Fruit fly (Drosophila melanogaster) whole organism, embryonic: ENCODE measurements around the gene Agpat1.
A peak's percentile ranks its signal among the peaks of the same experiment; 100 is the strongest.

Experiments
- Atf3 ChIP-seq: fragments of 200-800 bp; sonication (Bioruptor generic); optimal IDR thresholded peaks from 3 replicates; lab custom pipeline; 2016; ENCODE audit warnings: missing biosample characterization, missing genetic modification characterization
- Awh ChIP-seq: fragments of 200-800 bp; sonication (Bioruptor generic); IDR thresholded peaks from 2 replicates; pipeline ENCODE4, ENCODE4 v1.3.6; 2022; ENCODE audit warnings: missing biosample characterization, missing genetic modification characterization
- CG10267 ChIP-seq: fragments of 200-800 bp; sonication (Bioruptor generic); optimal IDR thresholded peaks from 2 replicates; lab custom pipeline; 2018; ENCODE audit warnings: missing biosample characterization, mild to moderate bottlenecking, missing genetic modification characterization, moderate library complexity
- CG12155 ChIP-seq: fragments of 200-800 bp; sonication (Bioruptor generic); optimal IDR thresholded peaks from 3 replicates; lab custom pipeline; 2016; ENCODE audit warnings: missing biosample characterization, missing genetic modification characterization
- CG12942 ChIP-seq: fragments of 200-800 bp; sonication (Bioruptor generic); optimal IDR thresholded peaks from 3 replicates; lab custom pipeline; 2016; ENCODE audit warnings: missing biosample characterization, missing genetic modification characterization
- CG13894 ChIP-seq: fragments of 200-800 bp; sonication (Bioruptor generic); optimal IDR thresholded peaks from 3 replicates; lab custom pipeline; 2018; ENCODE audit warnings: missing biosample characterization, mild to moderate bottlenecking, missing genetic modification characterization, moderate library complexity
- CG14014 ChIP-seq: fragments of 200-800 bp; sonication (Bioruptor generic); IDR thresholded peaks from 2 replicates; pipeline ENCODE4 v1.3.6; 2022; ENCODE audit warnings: missing biosample characterization, missing genetic modification characterization
- CG14050 ChIP-seq: fragments of 200-800 bp; sonication (Bioruptor generic); IDR thresholded peaks from 3 replicates; pipeline ENCODE4 v1.3.6; 2022; ENCODE audit warnings: missing biosample characterization, missing genetic modification characterization
- CG2712 ChIP-seq: fragments of 200-800 bp; optimal IDR thresholded peaks from 3 replicates; lab custom pipeline; 2019; ENCODE audit warnings: missing biosample characterization, mild to moderate bottlenecking, missing genetic modification characterization, moderate library complexity
- CG2889 ChIP-seq: fragments of 200-800 bp; sonication (Bioruptor generic); IDR thresholded peaks from 3 replicates; pipeline ENCODE4 v1.3.6; 2022; ENCODE audit warnings: missing biosample characterization, missing genetic modification characterization
- CG30403 ChIP-seq: fragments of 200-800 bp; sonication (Bioruptor generic); optimal IDR thresholded peaks from 3 replicates; lab custom pipeline; 2016; ENCODE audit warnings: missing biosample characterization, missing genetic modification characterization
- CG4424 ChIP-seq: fragments of 200-800 bp; sonication (Bioruptor generic); optimal IDR thresholded peaks from 3 replicates; lab custom pipeline; 2016; ENCODE audit warnings: missing biosample characterization, missing genetic modification characterization
- CG4707 ChIP-seq: fragments of 200-800 bp; sonication (Bioruptor generic); optimal IDR thresholded peaks from 2 replicates; lab custom pipeline; 2018; ENCODE audit warnings: missing biosample characterization, mild to moderate bottlenecking, missing genetic modification characterization, moderate library complexity
- CG5245 ChIP-seq: fragments of 200-800 bp; sonication (Bioruptor generic); optimal IDR thresholded peaks from 3 replicates; lab custom pipeline; 2016; ENCODE audit warnings: missing biosample characterization, missing genetic modification characterization
- CG6854 ChIP-seq: fragments of 200-800 bp; sonication (Bioruptor generic); optimal IDR thresholded peaks from 3 replicates; lab custom pipeline; 2017; ENCODE audit warnings: missing biosample characterization, mild to moderate bottlenecking, missing genetic modification characterization
- CG9609 ChIP-seq: fragments of 200-800 bp; sonication (Bioruptor generic); optimal IDR thresholded peaks from 3 replicates; lab custom pipeline; 2016; ENCODE audit warnings: missing biosample characterization, missing genetic modification characterization
- Dek ChIP-seq: fragments of 200-800 bp; sonication (Bioruptor generic); optimal IDR thresholded peaks from 3 replicates; lab custom pipeline; 2019; ENCODE audit warnings: missing biosample characterization, mild to moderate bottlenecking, missing genetic modification characterization, moderate library complexity
- Ets97D ChIP-seq: fragments of 200-800 bp; sonication (Bioruptor generic); optimal IDR thresholded peaks from 3 replicates; lab custom pipeline; 2016; ENCODE audit warnings: missing biosample characterization, missing genetic modification characterization
- Fer1 ChIP-seq: fragments of 200-800 bp; sonication (Bioruptor generic); optimal IDR thresholded peaks from 2 replicates; lab custom pipeline; 2017; ENCODE audit warnings: missing biosample characterization, mild to moderate bottlenecking, missing genetic modification characterization
- H2.0 ChIP-seq: fragments of 200-800 bp; sonication (Bioruptor generic); IDR thresholded peaks from 2 replicates; pipeline ENCODE4 v1.3.6; 2022; ENCODE audit warnings: missing biosample characterization, missing genetic modification characterization
- HHEX ChIP-seq: fragments of 200-800 bp; sonication (Bioruptor generic); optimal IDR thresholded peaks from 3 replicates; lab custom pipeline; 2017; ENCODE audit warnings: missing biosample characterization, mild to moderate bottlenecking, missing genetic modification characterization, missing genetic modification reagents
- Hr3 ChIP-seq: fragments of 200-800 bp; sonication (Bioruptor generic); optimal IDR thresholded peaks from 3 replicates; lab custom pipeline; 2016; ENCODE audit warnings: missing biosample characterization, missing genetic modification characterization
- Oaz ChIP-seq: fragments of 200-800 bp; sonication (Bioruptor generic); IDR thresholded peaks from 2 replicates; pipeline ENCODE4 v1.3.6; 2022; ENCODE audit warnings: missing biosample characterization, missing genetic modification characterization
- Stat92E ChIP-seq, 3 experiments: fragments of >200 bp in 2 of 3; fragments of 200-800 bp in 1 of 3; sonication (Bioruptor generic) in 1 of 3; optimal IDR thresholded peaks; 2 replicates each; lab custom pipeline; 2017 to 2019; ENCODE audit warnings: missing biosample characterization in 3 of 3, missing genetic modification characterization in 3 of 3, mild to moderate bottlenecking in 1 of 3, moderate library complexity in 1 of 3
- TFAM ChIP-seq: fragments of 200-800 bp; sonication (Bioruptor generic); optimal IDR thresholded peaks from 2 replicates; lab custom pipeline; 2017; ENCODE audit warnings: missing biosample characterization, missing genetic modification characterization, inconsistent platforms
- abd-A ChIP-seq: fragments of 200-800 bp; sonication (Bioruptor generic); optimal IDR thresholded peaks from 3 replicates; lab custom pipeline; 2019; ENCODE audit warnings: missing biosample characterization, mild to moderate bottlenecking, missing genetic modification characterization, moderate library complexity
- btn ChIP-seq: fragments of 200-800 bp; sonication (Bioruptor generic); optimal IDR thresholded peaks from 2 replicates; lab custom pipeline; 2016; ENCODE audit warnings: missing biosample characterization, missing genetic modification characterization
- cg ChIP-seq: fragments of 200-800 bp; sonication (Bioruptor generic); optimal IDR thresholded peaks from 3 replicates; lab custom pipeline; 2019; ENCODE audit warnings: missing biosample characterization, mild to moderate bottlenecking, missing genetic modification characterization, moderate library complexity
- cwo ChIP-seq: fragments of 200-800 bp; sonication (Bioruptor generic); optimal IDR thresholded peaks from 3 replicates; lab custom pipeline; 2017; ENCODE audit warnings: missing biosample characterization, missing genetic modification characterization, mild to moderate bottlenecking, moderate library complexity, missing genetic modification reagents
- dan ChIP-seq: fragments of 200-800 bp; sonication (Bioruptor generic); IDR thresholded peaks from 2 replicates; pipeline ENCODE4 v1.3.6; 2022; ENCODE audit warnings: missing biosample characterization, missing genetic modification characterization
- dmrt99B ChIP-seq: fragments of 200-800 bp; sonication (Bioruptor generic); optimal IDR thresholded peaks from 2 replicates; lab custom pipeline; 2018; ENCODE audit warnings: missing biosample characterization, mild to moderate bottlenecking, missing genetic modification characterization, moderate library complexity
- emc ChIP-seq: fragments of 200-800 bp; sonication (Bioruptor generic); optimal IDR thresholded peaks from 2 replicates; lab custom pipeline; 2016; ENCODE audit warnings: missing biosample characterization, missing genetic modification characterization
- fru ChIP-seq: fragments of >200 bp; optimal IDR thresholded peaks from 2 replicates; lab custom pipeline; 2017
- inv ChIP-seq: fragments of 200-800 bp; sonication (Bioruptor generic); IDR thresholded peaks from 2 replicates; pipeline ENCODE4 v1.3.6; 2022; ENCODE audit warnings: missing biosample characterization, missing genetic modification characterization; ENCODE audit not compliant: partially characterized antibody
- klu ChIP-seq: fragments of 200-800 bp; sonication (Bioruptor generic); IDR thresholded peaks from 2 replicates; pipeline ENCODE4 v1.3.6; 2022; ENCODE audit warnings: missing biosample characterization, missing genetic modification characterization
- mirr ChIP-seq: fragments of 200-800 bp; sonication (Bioruptor generic); optimal IDR thresholded peaks from 3 replicates; lab custom pipeline; 2018; ENCODE audit warnings: missing biosample characterization, mild to moderate bottlenecking, missing genetic modification characterization
- pan ChIP-seq, 4 experiments: fragments of >200 bp in 3 of 4; fragments of 200-800 bp in 1 of 4; sonication (Bioruptor generic) in 1 of 4; optimal IDR thresholded peaks in 3 of 4; IDR thresholded peaks in 1 of 4; 2 replicates each; pipeline versions ENCODE4 v1.3.6 to Lab custom; 2017 to 2022; ENCODE audit warnings: missing biosample characterization in 2 of 4, missing genetic modification characterization in 2 of 4, mixed read lengths in 1 of 4
- schlank ChIP-seq: fragments of 200-800 bp; sonication (Bioruptor generic); optimal IDR thresholded peaks from 2 replicates; lab custom pipeline; 2018; ENCODE audit warnings: missing biosample characterization, mild to moderate bottlenecking, missing genetic modification characterization
- seq ChIP-seq: fragments of 200-800 bp; sonication (Bioruptor generic); IDR thresholded peaks from 2 replicates; pipeline ENCODE4 v1.3.6; 2022; ENCODE audit warnings: missing biosample characterization, missing genetic modification characterization
- sisA ChIP-seq: fragments of 200-800 bp; sonication (Bioruptor generic); IDR thresholded peaks from 2 replicates; pipeline ENCODE4 v1.3.6; 2022; ENCODE audit warnings: missing biosample characterization, missing genetic modification characterization
- slbo ChIP-seq: fragments of 200-800 bp; sonication (Bioruptor generic); IDR thresholded peaks from 2 replicates; pipeline ENCODE4 v1.3.6; 2022; ENCODE audit warnings: missing biosample characterization, missing genetic modification characterization
- tio ChIP-seq: fragments of 200-800 bp; sonication (Bioruptor generic); optimal IDR thresholded peaks from 2 replicates; lab custom pipeline; 2017; ENCODE audit warnings: missing biosample characterization, missing genetic modification characterization, inconsistent platforms
- tna ChIP-seq: fragments of 200-800 bp; sonication (Bioruptor generic); IDR thresholded peaks from 2 replicates; pipeline ENCODE4 v1.3.6; 2022; ENCODE audit warnings: missing biosample characterization, missing genetic modification characterization; ENCODE audit not compliant: partially characterized antibody
- toy ChIP-seq: fragments of 200-800 bp; sonication (Bioruptor generic); IDR thresholded peaks from 2 replicates; pipeline ENCODE4 v1.3.6; 2022; ENCODE audit warnings: missing biosample characterization, missing genetic modification characterization
- unpg ChIP-seq: fragments of 200-800 bp; sonication (Bioruptor generic); optimal IDR thresholded peaks from 3 replicates; lab custom pipeline; 2018; ENCODE audit warnings: missing biosample characterization, mild to moderate bottlenecking, missing genetic modification characterization, moderate library complexity
- usp ChIP-seq: fragments of >200 bp; optimal IDR thresholded peaks from 2 replicates; lab custom pipeline; 2017; ENCODE audit warnings: missing biosample characterization, missing genetic modification characterization
- yki ChIP-seq: fragments of >200 bp; optimal IDR thresholded peaks from 3 replicates; lab custom pipeline; 2018
- z ChIP-seq: fragments of 200-800 bp; sonication (Bioruptor generic); IDR thresholded peaks from 3 replicates; pipeline ENCODE4 v1.3.6; 2022; ENCODE audit warnings: missing biosample characterization, missing genetic modification characterization

The Agpat1 gene

dm6 chrX:12735478-12736428 is 29.3 kb upstream of the Agpat1 start (continued):
- peak; percentile 60 for TF ChIP-seq mirr
- peak; percentile 84 for TF ChIP-seq cwo (GFP tag; lab: Kevin White, UChicago)
- peak; percentile 77 for TF ChIP-seq TFAM (GFP tag; lab: Kevin White, UChicago)
- peak; percentile 58; the same call in 1 of the 2 replicates for TF ChIP-seq Awh (GFP tag; lab: Robert Waterston, UW)
- TF ChIP-seq emc (GFP tag; lab: Kevin White, UChicago) = peak; percentile 88
- peak; percentile 87 for TF ChIP-seq schlank (tag; lab: Kevin White, UChicago)
- peak; percentile 96 for TF ChIP-seq Hr3 (GFP tag; lab: Kevin White, UChicago)
- peak; percentile 97 for TF ChIP-seq abd-A (tag; lab: Kevin White, UChicago)
- peak; percentile 93 for TF ChIP-seq Fer1 (GFP tag; lab: Kevin White, UChicago)
- peak; percentile 71 for TF ChIP-seq yki (lab: Kevin White, UChicago)
- TF ChIP-seq tio (GFP tag; lab: Kevin White, UChicago) = peak; percentile 98
- no peak for TF ChIP-seq dan (GFP tag; lab: Robert Waterston, UW)
- TF ChIP-seq tna (GFP tag; lab: Robert Waterston, UW) = 0 out of 2 replicates have a peak, but pooled peaks have one; percentile 44
- peak; percentile 67 for TF ChIP-seq CG4707
- TF ChIP-seq toy = no peak
- peak; percentile 87 for TF ChIP-seq CG12942 (GFP tag; lab: Kevin White, UChicago)
- peak; percentile 89 for TF ChIP-seq CG10267
- peak; percentile 85 for TF ChIP-seq CG9609 (GFP tag; lab: Kevin White, UChicago)
- TF ChIP-seq usp (GFP tag; lab: Kevin White, UChicago) = no peak
- peak; percentile 76 for TF ChIP-seq CG14014 (GFP tag; lab: Robert Waterston, UW)
- TF ChIP-seq dmrt99B (tag; lab: Kevin White, UChicago) = peak; percentile 96
- TF ChIP-seq H2.0 (GFP tag; lab: Robert Waterston, UW) = peak; percentile 60
- no peak for TF ChIP-seq pan (optimal IDR thresholded peaks at IDR 0.05; lab: Kevin White, UChicago)
- TF ChIP-seq pan (GFP tag; optimal IDR thresholded peaks at IDR 0.05 in 1 of 2, IDR thresholded peaks at IDR 0.05 in 1 of 2) = peak in 1 of 2 experiments; percentile 86
- TF ChIP-seq CG6854 (GFP tag; lab: Kevin White, UChicago) = peak; percentile 93
- peak; percentile 87 for TF ChIP-seq cg (GFP tag; lab: Kevin White, UChicago)
- TF ChIP-seq HHEX (GFP tag; lab: Kevin White, UChicago) = peak; percentile 94
- TF ChIP-seq Dek (tag; lab: Kevin White, UChicago) = peak; percentile 92
- no peak for TF ChIP-seq inv
- peak in 2 of 3 experiments; percentile 41 to 80 for TF ChIP-seq Stat92E (GFP tag; optimal IDR thresholded peaks at IDR 0.05; lab: Kevin White, UChicago)
- TF ChIP-seq CG30403 (GFP tag; lab: Kevin White, UChicago) = peak; percentile 97
- TF ChIP-seq slbo = peak; percentile 88
- TF ChIP-seq CG14050 (GFP tag; lab: Robert Waterston, UW) = peak; percentile 71; the same call in 2 of the 3 replicates
- TF ChIP-seq Ets97D (GFP tag; lab: Kevin White, UChicago) = peak; percentile 67
- TF ChIP-seq CG2712 (tag; lab: Kevin White, UChicago) = peak; percentile 94
- no peak; the same call in none of the 2 replicates for TF ChIP-seq klu (GFP tag; lab: Robert Waterston, UW)
- TF ChIP-seq sisA (GFP tag; lab: Robert Waterston, UW) = peak; percentile 83
- peak; percentile 69 for TF ChIP-seq btn (GFP tag; lab: Kevin White, UChicago)
- no peak for TF ChIP-seq z (GFP tag; lab: Robert Waterston, UW)
- peak; percentile 81 for TF ChIP-seq seq (GFP tag; lab: Robert Waterston, UW)
- peak; percentile 70; the same call in 2 of the 3 replicates for TF ChIP-seq CG2889 (GFP tag; lab: Robert Waterston, UW)
- peak; percentile 87 for TF ChIP-seq Atf3 (GFP tag; lab: Kevin White, UChicago)
- peak; percentile 73 for TF ChIP-seq Oaz (GFP tag; lab: Robert Waterston, UW)
- peak; percentile 89 for TF ChIP-seq CG5245 (GFP tag; lab: Kevin White, UChicago)
- TF ChIP-seq CG12155 (GFP tag; lab: Kevin White, UChicago) = peak; percentile 90
- TF ChIP-seq CG13894 (tag; lab: Kevin White, UChicago) = peak; percentile 74
- TF ChIP-seq fru (lab: Kevin White, UChicago) = no peak
- peak; percentile 95 for TF ChIP-seq CG4424 (GFP tag; lab: Kevin White, UChicago)
- peak; percentile 89 for TF ChIP-seq unpg
